Fruit fly (Drosophila melanogaster) whole organism, embryonic: ENCODE data around the gene Alg9.

ENCODE experiments used
- CG16779 ChIP-seq: fragments of 200-800 bp; sonication (Bioruptor generic); IDR thresholded peaks from 2 replicates; pipeline ENCODE4 v1.3.6; 2022; ENCODE audit warnings: missing biosample characterization, missing genetic modification characterization
- CG34224 ChIP-seq: fragments of 200-800 bp; sonication (Bioruptor generic); IDR thresholded peaks from 3 replicates; pipeline ENCODE4 v1.3.6; 2022; ENCODE audit warnings: missing biosample characterization, missing genetic modification characterization; ENCODE audit not compliant: partially characterized antibody
- MTF-1 ChIP-seq: fragments of 200-800 bp; sonication (Bioruptor generic); optimal IDR thresholded peaks from 2 replicates; lab custom pipeline; 2018; ENCODE audit warnings: missing biosample characterization, mild to moderate bottlenecking, missing genetic modification characterization, borderline replicate concordance
- PHDP ChIP-seq: fragments of 200-800 bp; sonication (Bioruptor generic); optimal IDR thresholded peaks from 3 replicates; lab custom pipeline; 2018; ENCODE audit warnings: missing biosample characterization, mild to moderate bottlenecking, missing genetic modification characterization, moderate library complexity
- Sox102F ChIP-seq: fragments of 200-800 bp; sonication (Bioruptor generic); optimal IDR thresholded peaks from 2 replicates; lab custom pipeline; 2018; ENCODE audit warnings: missing biosample characterization, mild to moderate bottlenecking, missing genetic modification characterization, moderate library complexity
- otp ChIP-seq: fragments of 200-800 bp; sonication (Bioruptor generic); IDR thresholded peaks from 3 replicates; pipeline ENCODE4, ENCODE4 v1.3.6; 2022; ENCODE audit warnings: missing biosample characterization, missing genetic modification characterization
- usp ChIP-seq: fragments of >200 bp; optimal IDR thresholded peaks from 2 replicates; lab custom pipeline; 2017; ENCODE audit warnings: missing biosample characterization, missing genetic modification characterization

DNA sequence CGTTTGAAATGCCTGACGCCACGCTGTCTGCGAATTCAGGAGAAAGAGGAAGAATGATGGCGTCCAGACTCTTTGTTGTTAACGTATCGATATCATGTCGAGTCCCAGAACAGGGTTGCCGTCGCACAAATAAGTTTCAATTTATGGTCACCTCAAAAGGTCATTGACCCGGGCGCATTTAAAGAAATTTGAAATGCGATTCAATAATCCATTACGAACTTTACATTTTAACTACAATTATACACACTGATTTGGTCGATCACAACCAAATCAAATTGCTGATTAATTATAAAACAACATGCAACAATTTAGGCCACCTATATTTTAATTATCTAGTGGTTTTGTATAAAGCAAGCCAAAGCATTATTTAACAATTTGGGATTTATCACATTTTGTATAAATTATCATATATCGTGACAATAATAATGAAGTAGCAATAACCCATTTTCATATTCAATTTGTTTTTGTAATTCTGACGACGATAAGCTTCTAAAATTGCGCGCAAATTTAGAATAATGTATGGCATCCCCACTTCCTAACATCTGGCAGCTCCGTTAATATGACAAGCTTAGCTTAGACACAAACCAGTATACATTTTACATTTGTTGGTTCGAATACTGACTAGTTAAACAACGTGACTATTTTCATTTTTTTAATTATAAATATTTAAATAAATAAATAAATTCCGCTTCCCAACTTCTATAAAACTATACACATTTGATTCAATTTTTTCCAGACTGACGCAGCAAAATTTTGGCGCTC lies 23.8 kb downstream of the Alg9 start, which contains the start of gene bam:
- TF ChIP-seq CG34224 (GFP tag; lab: Robert Waterston, UW), result no peak
- no peak for TF ChIP-seq MTF-1 (GFP tag; lab: Kevin White, UChicago)
- no peak for TF ChIP-seq CG16779 (GFP tag; lab: Robert Waterston, UW)
- no peak for TF ChIP-seq usp (GFP tag; lab: Kevin White, UChicago)
- TF ChIP-seq Sox102F (GFP tag; lab: Kevin White, UChicago), result no peak
- peak; percentile 4 for TF ChIP-seq PHDP (tag; lab: Kevin White, UChicago)
- no peak for TF ChIP-seq otp (GFP tag; lab: Robert Waterston, UW)
